Worm (Caenorhabditis elegans): ENCODE data around the gene clec-208.

DNA sequence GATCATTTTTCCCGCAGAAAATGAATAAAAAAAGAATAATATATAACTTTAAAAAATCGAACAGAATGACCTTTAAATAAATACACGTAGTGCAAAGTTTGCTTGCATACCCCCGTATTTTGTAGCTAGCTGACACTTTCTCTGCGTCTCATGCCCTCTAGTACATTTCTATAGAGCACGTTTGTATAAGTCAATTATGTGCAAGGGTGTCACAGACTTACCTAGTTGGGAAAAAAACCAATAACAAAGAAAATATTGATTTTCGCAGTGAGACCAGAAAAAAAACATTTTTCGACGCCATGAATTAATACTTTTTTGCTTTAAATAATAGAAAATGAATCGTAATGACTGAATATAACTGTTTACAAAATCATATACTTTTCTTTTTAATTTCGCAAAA, 11.5 kb downstream of the clec-208 start, which contains the start of gene ckb-4:
- TF ChIP-seq ceh-82 (tag; optimal IDR thresholded peaks at IDR 0.05) (no peak), lsy-2 (tag; optimal IDR thresholded peaks at IDR 0.05) (no peak), ztf-11 (tag; optimal IDR thresholded peaks at IDR 0.05) (no peak)

Measured in whole organism, L2 larva.